Fruit fly (Drosophila melanogaster): ENCODE measurements around the gene Ziz.
A peak's percentile ranks its signal among the peaks of the same experiment; 100 is the strongest.

The Ziz gene

DNA sequence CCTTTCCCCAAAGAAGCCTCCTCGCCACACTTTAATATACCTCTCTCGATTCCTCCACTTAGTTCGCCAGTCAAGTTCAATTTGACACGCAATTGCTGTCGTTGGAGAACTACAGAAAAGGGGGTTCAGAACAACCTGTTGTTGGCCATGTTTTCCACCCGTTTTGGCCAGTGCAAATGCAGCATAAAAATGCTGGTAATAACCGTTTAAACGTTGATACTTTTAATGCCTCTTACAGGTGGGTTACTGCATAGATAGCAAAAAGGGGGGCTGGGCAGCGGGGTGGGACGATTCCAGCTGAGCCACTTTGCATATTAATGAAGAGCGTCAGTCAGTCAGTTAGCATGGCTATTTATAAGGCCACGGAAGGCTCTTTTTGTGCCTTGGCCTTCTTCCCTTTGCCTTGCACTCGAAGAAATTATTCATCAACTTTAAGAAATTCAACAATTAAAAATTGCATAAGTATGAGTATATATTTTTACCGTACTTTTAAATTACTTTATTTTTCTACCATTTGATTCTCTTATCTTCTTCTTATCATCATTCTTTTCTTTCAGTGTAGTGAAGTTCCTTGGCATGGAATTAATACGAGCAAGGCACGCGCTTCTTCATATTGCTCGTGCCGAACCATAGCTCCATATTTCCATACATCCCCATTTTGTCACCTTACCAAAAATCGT, 45.1 kb upstream of the Ziz start (continued):
- TF ChIP-seq chif (GFP tag; optimal IDR thresholded peaks at IDR 0.05) (peak in 1 of 2 experiments; percentile 55), Trl (optimal IDR thresholded peaks at IDR 0.05) (no peak), Trl (GFP tag; optimal IDR thresholded peaks at IDR 0.05) (no peak), CG8924 (tag; optimal IDR thresholded peaks at IDR 0.05) (peak; percentile 20), CG13894 (tag; optimal IDR thresholded peaks at IDR 0.05) (no peak), slbo (GFP tag; IDR thresholded peaks at IDR 0.05) (peak; percentile 8; the same call in 1 of the 2 replicates), Meics (GFP tag; optimal IDR thresholded peaks at IDR 0.05) (peak; percentile 13), CG17359 (tag; optimal IDR thresholded peaks at IDR 0.05) (peak; percentile 38), Fer3 (tag; optimal IDR thresholded peaks at IDR 0.05) (peak; percentile 15), stc (GFP tag; IDR thresholded peaks at IDR 0.05) (0 out of 2 replicates have a peak, but pooled peaks have one; percentile 26), CG14667 (GFP tag; IDR thresholded peaks at IDR 0.05) (peak; percentile 42; the same call in 1 of the 2 replicates), CG17328 (GFP tag; IDR thresholded peaks at IDR 0.05) (no peak), CG15269 (tag; optimal IDR thresholded peaks at IDR 0.05) (peak; percentile 46), peb (GFP tag; IDR thresholded peaks at IDR 0.05) (no peak), Bgb (GFP tag; IDR thresholded peaks at IDR 0.05; ENCODE audit: partially characterized antibody) (no peak), ttk (GFP tag; IDR thresholded peaks at IDR 0.05) (peak; percentile 20; the same call in 1 of the 2 replicates), dm (GFP tag; optimal IDR thresholded peaks at IDR 0.05) (no peak), CG13424 (tag; optimal IDR thresholded peaks at IDR 0.05) (peak; percentile 48), grau (tag; optimal IDR thresholded peaks at IDR 0.05) (peak; percentile 60), Ptx1 (GFP tag; IDR thresholded peaks at IDR 0.05) (0 out of 2 replicates have a peak, but pooled peaks have one; percentile 52), H15 (GFP tag; IDR thresholded peaks at IDR 0.05) (no peak), Max (GFP tag; optimal IDR thresholded peaks at IDR 0.05) (peak; percentile 23), nmo (GFP tag; optimal IDR thresholded peaks at IDR 0.05) (peak; percentile 56), D19A (tag; optimal IDR thresholded peaks at IDR 0.05) (peak; percentile 35), dpn (GFP tag; optimal IDR thresholded peaks at IDR 0.05) (peak; percentile 3 to 31), ssp (GFP tag; IDR thresholded peaks at IDR 0.05) (peak; percentile 39), Dek (tag; optimal IDR thresholded peaks at IDR 0.05) (peak; percentile 3), CG12391 (tag; optimal IDR thresholded peaks at IDR 0.05) (peak; percentile 55), CG9437 (GFP tag; optimal IDR thresholded peaks at IDR 0.05) (no peak), ci (GFP tag; IDR thresholded peaks at IDR 0.05) (0 out of 3 replicates have a peak, but pooled peaks have one; percentile 26), Xrp1 (GFP tag; IDR thresholded peaks at IDR 0.05) (peak; percentile 74), Med (GFP tag) (peak; percentile 59), Oli (tag; optimal IDR thresholded peaks at IDR 0.05) (peak; percentile 43), az2 (GFP tag; optimal IDR thresholded peaks at IDR 0.05) (peak; percentile 48), CG2712 (tag; optimal IDR thresholded peaks at IDR 0.05) (peak; percentile 69), slp2 (GFP tag; optimal IDR thresholded peaks at IDR 0.05) (no peak), CG14441 (GFP tag; IDR thresholded peaks at IDR 0.05) (no peak), CG9215 (GFP tag; IDR thresholded peaks at IDR 0.05) (no peak), CG17829 (tag; optimal IDR thresholded peaks at IDR 0.05) (peak; percentile 53), crc (GFP tag; optimal IDR thresholded peaks at IDR 0.05) (no peak), CG4424 (GFP tag; optimal IDR thresholded peaks at IDR 0.05) (peak; percentile 40), CG18262 (tag; optimal IDR thresholded peaks at IDR 0.05) (peak; percentile 62), wek (GFP tag; optimal IDR thresholded peaks at IDR 0.05) (no peak), mam (GFP tag; optimal IDR thresholded peaks at IDR 0.05) (peak; percentile 33), CG7357 (GFP tag; IDR thresholded peaks at IDR 0.05) (0 out of 3 replicates have a peak, but pooled peaks have one; percentile 26), zf30C (GFP tag; optimal IDR thresholded peaks at IDR 0.05) (peak; percentile 3), Ssrp (tag; optimal IDR thresholded peaks at IDR 0.05) (peak; percentile 47), CG1792 (GFP tag; optimal IDR thresholded peaks at IDR 0.05) (no peak), Hand (GFP tag; optimal IDR thresholded peaks at IDR 0.05) (no peak), CG11398 (GFP tag; optimal IDR thresholded peaks at IDR 0.05) (no peak)

All from whole organism, embryonic.